Worm (Caenorhabditis elegans): ENCODE results near the gene ptc-3.

Gene ptc-3

ce11 chrII:2854794-2855193 lies 2.4 kb upstream of the ptc-3 start:
- TF ChIP-seq C17E4.6 (GFP tag; IDR thresholded peaks at IDR 0.05), result no peak
- peak; percentile 36; the same call in 1 of the 2 replicates for TF ChIP-seq hmg-1.2 (GFP tag; IDR thresholded peaks at IDR 0.05)

DNA sequence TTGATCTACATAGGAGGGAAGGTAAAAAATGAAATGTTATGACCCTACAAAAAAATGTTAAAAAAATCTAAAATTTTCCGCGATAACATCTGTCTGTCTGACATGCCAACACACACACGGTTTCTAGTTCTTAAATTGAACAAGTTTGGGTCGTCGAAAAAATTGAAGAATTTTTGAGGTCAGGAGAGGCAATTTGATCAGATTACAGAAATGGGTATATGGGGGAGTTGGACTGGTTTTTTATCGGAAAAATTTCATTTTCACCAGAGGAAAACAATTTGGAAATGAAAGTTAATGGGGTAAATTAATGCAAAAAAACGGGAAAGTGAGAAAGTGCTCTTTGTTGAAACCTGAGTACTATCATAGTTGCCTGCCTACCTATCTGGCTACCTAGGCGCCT lies 1.4 kb upstream of the ptc-3 start:
- TF ChIP-seq lin-54 (GFP tag; optimal IDR thresholded peaks at IDR 0.05) (no peak), atf-7 (tag; optimal IDR thresholded peaks at IDR 0.05) (no peak), Y79H2A.3 (GFP tag; conservative IDR thresholded peaks at IDR 0.05) (no peak), nhr-179 (tag; optimal IDR thresholded peaks at IDR 0.05) (no peak), ceh-91 (GFP tag; IDR thresholded peaks at IDR 0.05) (no peak), lin-26 (GFP tag; IDR thresholded peaks at IDR 0.05) (no peak), attf-3 (GFP tag; conservative IDR thresholded peaks at IDR 0.05) (no peak), F10E7.11 (tag; optimal IDR thresholded peaks at IDR 0.05) (no peak), K12H6.12 (tag; optimal IDR thresholded peaks at IDR 0.05) (no peak), T26A5.8 (tag; optimal IDR thresholded peaks at IDR 0.05) (no peak), attf-5 (GFP tag; optimal IDR thresholded peaks at IDR 0.05) (no peak), ztf-26 (tag; optimal IDR thresholded peaks at IDR 0.05) (no peak), let-526 (GFP tag; IDR thresholded peaks at IDR 0.05) (no peak), nfya-1 (tag; optimal IDR thresholded peaks at IDR 0.05; ENCODE audit: borderline replicate concordance, insufficient read depth) (no peak)

DNA sequence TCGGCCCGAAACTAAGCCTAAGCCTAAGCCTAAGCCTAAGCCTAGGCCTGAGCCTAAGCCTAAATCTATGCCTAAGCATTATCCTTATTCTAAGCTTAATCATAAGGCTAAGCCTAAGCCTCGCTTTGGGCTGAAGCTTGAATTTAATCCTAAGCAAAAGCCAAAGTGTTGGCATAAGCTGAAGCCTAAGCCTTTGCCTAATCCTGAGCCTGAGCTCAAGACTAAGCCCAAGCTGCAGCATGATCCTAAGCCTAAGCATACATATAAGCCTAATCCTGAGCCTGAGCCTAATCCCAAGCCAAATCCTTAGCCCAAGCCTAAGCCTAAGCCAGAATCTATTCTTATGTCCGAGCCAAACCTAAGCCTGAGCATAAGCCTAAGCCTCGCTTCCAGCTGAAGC lies 5.8 kb downstream of the ptc-3 start:
- TF ChIP-seq lin-26 (GFP tag; IDR thresholded peaks at IDR 0.05) (no peak), sea-2 (GFP tag; IDR thresholded peaks at IDR 0.05) (no peak), chd-7 (tag; optimal IDR thresholded peaks at IDR 0.05) (no peak), F23B12.7 (tag; optimal IDR thresholded peaks at IDR 0.05; ENCODE audit: insufficient read depth) (no peak), nfya-2 (GFP tag; IDR thresholded peaks at IDR 0.05) (no peak), efl-1 (GFP tag; optimal IDR thresholded peaks at IDR 0.05) (no peak), hlh-12 (tag; optimal IDR thresholded peaks at IDR 0.05) (no peak), hlh-26 (GFP tag; conservative IDR thresholded peaks at IDR 0.05) (no peak), D2030.7 (GFP tag; IDR thresholded peaks at IDR 0.05) (no peak), F10E7.11 (tag; optimal IDR thresholded peaks at IDR 0.05) (no peak), sdz-38 (tag; optimal IDR thresholded peaks at IDR 0.05) (no peak), snpc-4 (GFP tag; optimal IDR thresholded peaks at IDR 0.05) (no peak), snpc-4 (tag; optimal IDR thresholded peaks at IDR 0.05) (no peak)

ce11 chrII:2845674-2846073 lies 6.7 kb downstream of the ptc-3 start:
- no peak for TF ChIP-seq rec-8 (tag; optimal IDR thresholded peaks at IDR 0.05)
- TF ChIP-seq Y79H2A.3 (GFP tag; conservative IDR thresholded peaks at IDR 0.05), result no peak
- no peak for TF ChIP-seq ztf-28 (GFP tag; IDR thresholded peaks at IDR 0.05)
- peak; percentile 59 for TF ChIP-seq zfh-2 (GFP tag; conservative IDR thresholded peaks at IDR 0.05)
- TF ChIP-seq ets-4 (GFP tag; optimal IDR thresholded peaks at IDR 0.05), result no peak
- 0 out of 2 replicates have a peak, but pooled peaks have one; percentile 18 for TF ChIP-seq pbrm-1 (GFP tag; IDR thresholded peaks at IDR 0.05)
- 0 out of 2 replicates have a peak, but pooled peaks have one; percentile 34 for TF ChIP-seq bed-1 (GFP tag; IDR thresholded peaks at IDR 0.05)

DNA sequence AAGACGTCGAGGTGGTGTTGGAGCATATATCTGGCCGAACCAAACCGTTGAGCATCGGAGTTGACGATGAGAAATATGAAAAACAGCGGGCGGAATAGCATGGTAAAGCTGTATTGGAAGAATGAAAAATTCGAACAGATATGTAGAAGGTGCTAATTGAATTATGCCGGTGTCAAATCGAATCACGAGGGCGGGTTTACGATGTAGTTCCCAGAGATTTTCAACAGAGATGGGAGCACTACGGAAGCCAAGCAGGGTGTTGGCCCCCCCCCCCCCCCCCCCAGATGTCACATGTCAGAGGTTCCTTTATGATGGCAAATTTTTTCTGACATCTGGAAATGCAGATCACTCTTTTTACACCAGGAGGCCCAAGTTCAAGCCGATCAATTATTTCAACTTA lies 9.3 kb downstream of the ptc-3 start, which contains the start of gene Y110A2AL.7:
Gene Y110A2AL.7, minus strand, starts transcription at position 101 of the 400 bp plus-strand sequence.
- TF ChIP-seq dpl-1 (GFP tag; optimal IDR thresholded peaks at IDR 0.05) (no peak), hmg-1.2 (GFP tag; IDR thresholded peaks at IDR 0.05) (no peak), zim-3 (tag; optimal IDR thresholded peaks at IDR 0.05) (no peak), ceh-58 (GFP tag; IDR thresholded peaks at IDR 0.05) (no peak)
